Worm (Caenorhabditis elegans) whole organism, late embryonic: ENCODE results near the gene bgnt-1.3.

Experiments
- ceh-22 ChIP-seq: sonication (generic microtip); optimal IDR thresholded peaks from 2 replicates; lab custom pipeline; 2017; ENCODE audit warnings: missing biosample characterization, missing genetic modification characterization
- pag-3 ChIP-seq: sonication (generic microtip); optimal IDR thresholded peaks from 2 replicates; lab custom pipeline; 2016; ENCODE audit warnings: missing compliant biosample characterization, missing genetic modification characterization, borderline replicate concordance
- sdc-2 ChIP-seq: sonication (generic microtip); optimal IDR thresholded peaks from 2 replicates; lab custom pipeline; 2016; ENCODE audit warnings: missing genotype, missing genetic modification characterization, missing compliant biosample characterization
- tbx-2 ChIP-seq: sonication (generic microtip); optimal IDR thresholded peaks from 2 replicates; lab custom pipeline; 2016; ENCODE audit warnings: missing genetic modification characterization, missing compliant biosample characterization
- unc-42 ChIP-seq: sonication (generic microtip); optimal IDR thresholded peaks from 2 replicates; lab custom pipeline; 2016; ENCODE audit warnings: missing genotype, missing genetic modification characterization, missing compliant biosample characterization

ce11 chrV:16282147-16282546 is 25.9 kb upstream of the bgnt-1.3 start, which contains the start of gene F28G4.2:
- TF ChIP-seq unc-42 (tag; lab: Kevin White, UChicago) (no peak), pag-3 (no peak), ceh-22 (tag; lab: Kevin White, UChicago) (no peak), sdc-2 (no peak), tbx-2 (no peak)
